Fruit fly (Drosophila melanogaster): ENCODE measurements around the gene mtDNA-helicase.

The mtDNA-helicase gene

dm6 chr2L:9890576-9890975, 2.7 kb downstream of the mtDNA-helicase start, which contains the start of the genes CG34183 and CG4537 (continued):
- 0 out of 2 replicates have a peak, but pooled peaks have one; percentile 31 for TF ChIP-seq rib (GFP tag; IDR thresholded peaks at IDR 0.05)
- TF ChIP-seq Blimp-1 (GFP tag; optimal IDR thresholded peaks at IDR 0.05): no peak
- no peak for TF ChIP-seq CG15011 (GFP tag; optimal IDR thresholded peaks at IDR 0.05)
- peak; percentile 94 for TF ChIP-seq MBD-R2 (GFP tag; IDR thresholded peaks at IDR 0.05)
- peak; percentile 85 for TF ChIP-seq knrl (GFP tag; IDR thresholded peaks at IDR 0.05; ENCODE audit: partially characterized antibody)
- TF ChIP-seq Ets97D (GFP tag; optimal IDR thresholded peaks at IDR 0.05): peak; percentile 39
- no peak for TF ChIP-seq sob (GFP tag; IDR thresholded peaks at IDR 0.05)
- no peak for TF ChIP-seq pros (GFP tag; optimal IDR thresholded peaks at IDR 0.05)
- no peak for TF ChIP-seq CG8290 (GFP tag; optimal IDR thresholded peaks at IDR 0.05)
- TF ChIP-seq CG8290 (tag; optimal IDR thresholded peaks at IDR 0.05): peak in 1 of 2 experiments; percentile 34
- TF ChIP-seq Lpt (GFP tag; optimal IDR thresholded peaks at IDR 0.05): no peak
- TF ChIP-seq Sry-δ (GFP tag; optimal IDR thresholded peaks at IDR 0.05): peak; percentile 91
- TF ChIP-seq nmo (GFP tag; optimal IDR thresholded peaks at IDR 0.05): peak; percentile 13
- no peak for TF ChIP-seq Tbp (GFP tag; optimal IDR thresholded peaks at IDR 0.05)
- TF ChIP-seq Scr (GFP tag; IDR thresholded peaks at IDR 0.05; ENCODE audit: partially characterized antibody): peak; percentile 90
- peak; percentile 57 for TF ChIP-seq CHES-1-like (GFP tag; optimal IDR thresholded peaks at IDR 0.05)
- TF ChIP-seq Dll (GFP tag; IDR thresholded peaks at IDR 0.05; ENCODE audit: partially characterized antibody): peak; percentile 90
- no peak for TF ChIP-seq CG11696 (GFP tag; IDR thresholded peaks at IDR 0.05)
- peak; percentile 35 for TF ChIP-seq CG14710 (tag; optimal IDR thresholded peaks at IDR 0.05)
- peak; percentile 94 for TF ChIP-seq chinmo (GFP tag; IDR thresholded peaks at IDR 0.05; ENCODE audit: partially characterized antibody)
- peak; percentile 94 for TF ChIP-seq stwl (tag; optimal IDR thresholded peaks at IDR 0.05)
- no peak for TF ChIP-seq gro (GFP tag; optimal IDR thresholded peaks at IDR 0.05)
- peak; percentile 72 for TF ChIP-seq CG9797 (GFP tag; optimal IDR thresholded peaks at IDR 0.05)
- peak; percentile 62 for TF ChIP-seq CG2129 (GFP tag; IDR thresholded peaks at IDR 0.05; ENCODE audit: partially characterized antibody)
- TF ChIP-seq CG17829 (tag; optimal IDR thresholded peaks at IDR 0.05): peak; percentile 17
- TF ChIP-seq CG10431 (GFP tag; optimal IDR thresholded peaks at IDR 0.05): no peak
- peak; percentile 77 for TF ChIP-seq inv (GFP tag; IDR thresholded peaks at IDR 0.05; ENCODE audit: partially characterized antibody)
- TF ChIP-seq Dad (GFP tag; optimal IDR thresholded peaks at IDR 0.05): peak; percentile 11
- peak; percentile 93 for TF ChIP-seq CG6791 (GFP tag; IDR thresholded peaks at IDR 0.05; ENCODE audit: partially characterized antibody)
- TF ChIP-seq NC2β (GFP tag; optimal IDR thresholded peaks at IDR 0.05): peak; percentile 2
- peak; percentile 95 for TF ChIP-seq CG34224 (GFP tag; IDR thresholded peaks at IDR 0.05; ENCODE audit: partially characterized antibody)
- no peak for TF ChIP-seq C15 (GFP tag; IDR thresholded peaks at IDR 0.05)
- TF ChIP-seq slbo (GFP tag; IDR thresholded peaks at IDR 0.05): peak; percentile 21; the same call in 1 of the 2 replicates
- peak; percentile 93 for TF ChIP-seq amos (GFP tag; IDR thresholded peaks at IDR 0.05; ENCODE audit: partially characterized antibody)
- TF ChIP-seq h (optimal IDR thresholded peaks at IDR 0.05): no peak
- peak; percentile 61 for TF ChIP-seq Dp (GFP tag; optimal IDR thresholded peaks at IDR 0.05)
- TF ChIP-seq Neu2 (GFP tag; optimal IDR thresholded peaks at IDR 0.05; ENCODE audit: borderline replicate concordance): no peak
- peak; percentile 4 for TF ChIP-seq CG30020 (tag; optimal IDR thresholded peaks at IDR 0.05)
- TF ChIP-seq CG13287 (GFP tag; IDR thresholded peaks at IDR 0.05; ENCODE audit: partially characterized antibody): peak; percentile 96
- TF ChIP-seq CG17328 (GFP tag; IDR thresholded peaks at IDR 0.05): 0 out of 2 replicates have a peak, but pooled peaks have one; percentile 18
- TF ChIP-seq hbn (GFP tag; IDR thresholded peaks at IDR 0.05; ENCODE audit: partially characterized antibody): peak; percentile 91
- peak; percentile 6 for TF ChIP-seq CG34376 (GFP tag; optimal IDR thresholded peaks at IDR 0.05)
- TF ChIP-seq CG2120 (GFP tag; optimal IDR thresholded peaks at IDR 0.05): peak; percentile 5
- TF ChIP-seq CG14860 (GFP tag; IDR thresholded peaks at IDR 0.05; ENCODE audit: partially characterized antibody): peak; percentile 86
- peak; percentile 51 for TF ChIP-seq gfzf (GFP tag; optimal IDR thresholded peaks at IDR 0.05)
- TF ChIP-seq CG7786 (GFP tag; optimal IDR thresholded peaks at IDR 0.05): no peak
- peak; percentile 85 for TF ChIP-seq nerfin-2 (GFP tag; IDR thresholded peaks at IDR 0.05; ENCODE audit: partially characterized antibody)
- no peak for TF ChIP-seq dmrt11E (tag; optimal IDR thresholded peaks at IDR 0.05)
- no peak for TF ChIP-seq CG6654 (GFP tag; optimal IDR thresholded peaks at IDR 0.05)
- peak; percentile 3 for TF ChIP-seq her (GFP tag; optimal IDR thresholded peaks at IDR 0.05)

All from whole organism, embryonic.